Worm (Caenorhabditis elegans) whole organism, young adult: Measurements from ENCODE around the gene lsm-1.

ENCODE experiments used
- B0035.1 ChIP-seq: sonication (generic microtip); optimal IDR thresholded peaks from 2 replicates; lab custom pipeline; 2016; ENCODE audit warnings: missing genetic modification characterization, mild to moderate bottlenecking, missing compliant biosample characterization, missing genotype, missing genetic modification reagents
- B0336.3 ChIP-seq: fragments of 200-800 bp; sonication (Bioruptor generic); IDR thresholded peaks from 2 replicates; pipeline ENCODE4 v1.3.6; 2022; ENCODE audit warnings: missing genetic modification characterization, missing compliant biosample characterization
- F10E7.11 ChIP-seq: sonication (generic microtip); optimal IDR thresholded peaks from 2 replicates; lab custom pipeline; 2017; ENCODE audit warnings: mild to moderate bottlenecking, missing genetic modification characterization, moderate library complexity, missing compliant biosample characterization
- F37B4.10 ChIP-seq: fragments of 200-800 bp; sonication (Bioruptor generic); IDR thresholded peaks from 2 replicates; pipeline ENCODE4 v1.3.6; 2022; ENCODE audit warnings: missing genetic modification characterization, missing compliant biosample characterization
- F39B2.1 ChIP-seq: fragments of 200-800 bp; sonication (Bioruptor generic); IDR thresholded peaks from 2 replicates; pipeline ENCODE4 v1.3.6; 2022; ENCODE audit warnings: missing genetic modification reagents, missing genetic modification characterization, missing compliant biosample characterization
- F55B11.4 ChIP-seq: sonication (generic microtip); optimal IDR thresholded peaks from 2 replicates; lab custom pipeline; 2016; ENCODE audit warnings: missing compliant biosample characterization, missing genetic modification characterization, borderline replicate concordance; ENCODE audit not compliant: insufficient read depth
- F57A8.1 ChIP-seq: fragments of 200-800 bp; sonication (Bioruptor generic); optimal IDR thresholded peaks from 2 replicates; lab custom pipeline; 2018; ENCODE audit warnings: mild to moderate bottlenecking, missing genetic modification characterization, moderate library complexity, missing compliant biosample characterization
- F57C9.4 ChIP-seq: sonication (generic microtip); optimal IDR thresholded peaks from 2 replicates; lab custom pipeline; 2017; ENCODE audit warnings: mild to moderate bottlenecking, missing genetic modification characterization, missing compliant biosample characterization
- K12H6.12 ChIP-seq: fragments of 200-800 bp; sonication (Bioruptor generic); optimal IDR thresholded peaks from 2 replicates; lab custom pipeline; 2018; ENCODE audit warnings: mild to moderate bottlenecking, missing genetic modification characterization, missing compliant biosample characterization
- T07F8.4 ChIP-seq: sonication (generic microtip); optimal IDR thresholded peaks from 2 replicates; lab custom pipeline; 2016; ENCODE audit warnings: mild to moderate bottlenecking, missing genetic modification characterization, moderate library complexity, missing compliant biosample characterization
- T26A5.8 ChIP-seq: sonication (generic microtip); optimal IDR thresholded peaks from 2 replicates; lab custom pipeline; 2016; ENCODE audit warnings: missing genetic modification characterization, missing compliant biosample characterization
- Y53G8AR.9 ChIP-seq: fragments of 200-800 bp; sonication (Bioruptor generic); conservative IDR thresholded peaks from 2 replicates; pipeline ENCODE4 v1.3.6; 2022; ENCODE audit warnings: missing genetic modification reagents, missing genetic modification characterization, missing compliant biosample characterization
- Y95B8A.8 ChIP-seq: fragments of 200-800 bp; sonication (Bioruptor generic); IDR thresholded peaks from 2 replicates; pipeline ENCODE4 v1.3.6; 2022; ENCODE audit warnings: missing genetic modification reagents, missing genetic modification characterization, missing compliant biosample characterization
- ama-1 ChIP-seq, 3 experiments: fragments of 150-350 bp in 1 of 3; sonication (generic microtip) in 2 of 3; optimal IDR thresholded peaks; 2 replicates each; lab custom pipeline; 2014 to 2018; ENCODE audit warnings: missing biosample characterization in 2 of 3, missing genetic modification characterization in 2 of 3, missing genetic modification reagents in 2 of 3
- aptf-2 ChIP-seq: fragments of 200-800 bp; sonication (Bioruptor generic); conservative IDR thresholded peaks from 2 replicates; pipeline ENCODE4 v1.3.6; 2022; ENCODE audit warnings: missing genetic modification reagents, missing genetic modification characterization, missing compliant biosample characterization
- atf-7 ChIP-seq: sonication (generic microtip); optimal IDR thresholded peaks from 2 replicates; lab custom pipeline; 2017; ENCODE audit warnings: mild to moderate bottlenecking, missing genetic modification characterization, missing compliant biosample characterization
- attf-3 ChIP-seq: fragments of 200-800 bp; sonication (Bioruptor generic); conservative IDR thresholded peaks from 2 replicates; pipeline ENCODE4 v1.3.6; 2022; ENCODE audit warnings: missing genetic modification reagents, missing genetic modification characterization, missing compliant biosample characterization
- bed-2 ChIP-seq: fragments of 200-800 bp; sonication (Bioruptor generic); IDR thresholded peaks from 2 replicates; pipeline ENCODE4 v1.3.6; 2022; ENCODE audit warnings: missing genetic modification reagents, missing genetic modification characterization, missing compliant biosample characterization
- cebp-1 ChIP-seq, 2 experiments: fragments of 200-800 bp in 1 of 2; sonication (Bioruptor generic) in 1 of 2; sonication (generic microtip) in 1 of 2; IDR thresholded peaks in 1 of 2; optimal IDR thresholded peaks in 1 of 2; 2 replicates each; pipeline versions ENCODE4 v1.3.6 to Lab custom; 2017 to 2022; ENCODE audit warnings: missing compliant biosample characterization in 2 of 2, missing genetic modification characterization in 2 of 2, mild to moderate bottlenecking in 1 of 2, missing genetic modification reagents in 1 of 2, moderate library complexity in 1 of 2
- ceh-79 ChIP-seq: sonication (generic microtip); optimal IDR thresholded peaks from 2 replicates; lab custom pipeline; 2017; ENCODE audit warnings: mild to moderate bottlenecking, missing genetic modification characterization, missing compliant biosample characterization
- efl-1 ChIP-seq: fragments of 150-350 bp; optimal IDR thresholded peaks from 2 replicates; lab custom pipeline; 2014; ENCODE audit warnings: missing biosample characterization, missing genetic modification reagents, missing genetic modification characterization
- egl-18 ChIP-seq: fragments of 200-800 bp; sonication (Bioruptor generic); IDR thresholded peaks from 2 replicates; pipeline ENCODE4 v1.3.6; 2022; ENCODE audit warnings: missing genetic modification reagents, missing genetic modification characterization, missing compliant biosample characterization
- egl-44 ChIP-seq: fragments of 200-800 bp; sonication (Bioruptor generic); IDR thresholded peaks from 2 replicates; pipeline ENCODE4 v1.3.6; 2022; ENCODE audit warnings: missing genetic modification reagents, missing genetic modification characterization, missing compliant biosample characterization
- hlh-12 ChIP-seq: sonication (generic microtip); optimal IDR thresholded peaks from 2 replicates; lab custom pipeline; 2016; ENCODE audit warnings: missing genetic modification characterization, missing compliant biosample characterization
- let-526 ChIP-seq: fragments of 200-800 bp; sonication (Bioruptor generic); IDR thresholded peaks from 2 replicates; pipeline ENCODE4 v1.3.6; 2022; ENCODE audit warnings: missing genetic modification reagents, missing genetic modification characterization, missing compliant biosample characterization
- lin-40 ChIP-seq: sonication (generic microtip); optimal IDR thresholded peaks from 2 replicates; lab custom pipeline; 2016; ENCODE audit warnings: missing genetic modification characterization, mild to moderate bottlenecking, missing compliant biosample characterization, missing genotype, missing genetic modification reagents
- lir-1 ChIP-seq: fragments of 200-800 bp; sonication (Bioruptor generic); conservative IDR thresholded peaks from 2 replicates; pipeline ENCODE4 v1.3.6; 2022; ENCODE audit warnings: missing genetic modification reagents, missing genetic modification characterization, missing compliant biosample characterization
- lsl-1 ChIP-seq: fragments of 200-800 bp; sonication (Bioruptor generic); optimal IDR thresholded peaks from 2 replicates; lab custom pipeline; 2018; ENCODE audit warnings: mild to moderate bottlenecking, missing genetic modification characterization, moderate library complexity, missing compliant biosample characterization
- madf-8 ChIP-seq: fragments of 200-800 bp; sonication (Bioruptor generic); conservative IDR thresholded peaks from 2 replicates; pipeline ENCODE4 v1.3.6; 2022; ENCODE audit warnings: missing genetic modification reagents, missing genetic modification characterization, missing compliant biosample characterization
- mcd-1 ChIP-seq: fragments of 200-800 bp; sonication (Bioruptor generic); IDR thresholded peaks from 2 replicates; pipeline ENCODE4 v1.3.6; 2022; ENCODE audit warnings: missing genetic modification reagents, missing genetic modification characterization, missing compliant biosample characterization
- mel-28 ChIP-seq: sonication (generic microtip); optimal IDR thresholded peaks from 2 replicates; lab custom pipeline; 2016; ENCODE audit warnings: borderline replicate concordance, mild to moderate bottlenecking, missing genetic modification characterization, missing compliant biosample characterization
- mes-4 ChIP-seq: sonication (generic microtip); optimal IDR thresholded peaks from 2 replicates; lab custom pipeline; 2016; ENCODE audit warnings: missing genotype, missing genetic modification characterization, missing compliant biosample characterization
- nfya-2 ChIP-seq: fragments of 200-800 bp; sonication (Bioruptor generic); IDR thresholded peaks from 2 replicates; pipeline ENCODE4 v1.3.6; 2022; ENCODE audit warnings: missing genetic modification reagents, missing genetic modification characterization, missing compliant biosample characterization
- nhr-27 ChIP-seq: fragments of 200-800 bp; sonication (Bioruptor generic); optimal IDR thresholded peaks from 2 replicates; lab custom pipeline; 2018; ENCODE audit warnings: mild to moderate bottlenecking, missing genetic modification characterization, moderate library complexity, missing compliant biosample characterization
- pha-4 ChIP-seq: fragments of 150-350 bp; sonication (generic microtip); optimal IDR thresholded peaks from 2 replicates; lab custom pipeline; 2014; ENCODE audit warnings: missing biosample characterization, missing genetic modification reagents, missing genetic modification characterization
- rcor-1 ChIP-seq: fragments of 200-800 bp; sonication (Bioruptor generic); IDR thresholded peaks from 2 replicates; pipeline ENCODE4 v1.3.6; 2022; ENCODE audit warnings: missing genetic modification reagents, missing genetic modification characterization, missing compliant biosample characterization
- rec-8 ChIP-seq, 2 experiments: sonication (generic microtip); optimal IDR thresholded peaks; 2 replicates each; lab custom pipeline; 2016; ENCODE audit warnings: mild to moderate bottlenecking in 2 of 2, missing genetic modification characterization in 2 of 2, missing genetic modification reagents in 2 of 2, missing genotype in 2 of 2, missing biosample characterization in 1 of 2, missing compliant biosample characterization in 1 of 2, moderate library complexity in 1 of 2
- rpc-1 ChIP-seq, 2 experiments: fragments of 150-350 bp in 1 of 2; sonication (generic microtip) in 1 of 2; optimal IDR thresholded peaks; 2 replicates each; lab custom pipeline; 2014 to 2018; ENCODE audit warnings: missing biosample characterization in 1 of 2, missing genetic modification characterization in 1 of 2, missing genetic modification reagents in 1 of 2, missing genotype in 1 of 2
- sdz-38 ChIP-seq: sonication (generic microtip); optimal IDR thresholded peaks from 2 replicates; lab custom pipeline; 2016; ENCODE audit warnings: missing genotype, missing genetic modification characterization, missing compliant biosample characterization
- sea-2 ChIP-seq: fragments of 200-800 bp; sonication (Bioruptor generic); IDR thresholded peaks from 2 replicates; pipeline ENCODE4 v1.3.6; 2022; ENCODE audit warnings: missing genetic modification characterization, missing compliant biosample characterization
- somi-1 ChIP-seq: fragments of 200-800 bp; sonication (Bioruptor generic); optimal IDR thresholded peaks from 2 replicates; lab custom pipeline; 2018; ENCODE audit warnings: mild to moderate bottlenecking, missing genetic modification characterization, missing compliant biosample characterization
- sptf-2 ChIP-seq: fragments of 200-800 bp; sonication (Bioruptor generic); optimal IDR thresholded peaks from 2 replicates; lab custom pipeline; 2018; ENCODE audit warnings: mild to moderate bottlenecking, missing genetic modification characterization, missing compliant biosample characterization
- zfh-2 ChIP-seq: fragments of 200-800 bp; sonication (Bioruptor generic); conservative IDR thresholded peaks from 2 replicates; pipeline ENCODE4 v1.3.6; 2022; ENCODE audit warnings: missing genetic modification reagents, missing genetic modification characterization, missing compliant biosample characterization
- zim-3 ChIP-seq: sonication (generic microtip); optimal IDR thresholded peaks from 2 replicates; lab custom pipeline; 2017; ENCODE audit warnings: mild to moderate bottlenecking, missing genetic modification characterization, moderate library complexity, missing compliant biosample characterization
- ztf-25 ChIP-seq: fragments of 200-800 bp; sonication (Bioruptor generic); IDR thresholded peaks from 2 replicates; pipeline ENCODE4 v1.3.6; 2022; ENCODE audit warnings: missing genetic modification reagents, missing genetic modification characterization, missing compliant biosample characterization
- ztf-26 ChIP-seq: sonication (generic microtip); optimal IDR thresholded peaks from 2 replicates; lab custom pipeline; 2017; ENCODE audit warnings: missing genetic modification characterization, missing compliant biosample characterization
- ztf-6 ChIP-seq: fragments of 200-800 bp; sonication (Bioruptor generic); IDR thresholded peaks from 2 replicates; pipeline ENCODE4 v1.3.6; 2022; ENCODE audit warnings: missing genetic modification reagents, missing genetic modification characterization, missing compliant biosample characterization

Gene lsm-1

DNA sequence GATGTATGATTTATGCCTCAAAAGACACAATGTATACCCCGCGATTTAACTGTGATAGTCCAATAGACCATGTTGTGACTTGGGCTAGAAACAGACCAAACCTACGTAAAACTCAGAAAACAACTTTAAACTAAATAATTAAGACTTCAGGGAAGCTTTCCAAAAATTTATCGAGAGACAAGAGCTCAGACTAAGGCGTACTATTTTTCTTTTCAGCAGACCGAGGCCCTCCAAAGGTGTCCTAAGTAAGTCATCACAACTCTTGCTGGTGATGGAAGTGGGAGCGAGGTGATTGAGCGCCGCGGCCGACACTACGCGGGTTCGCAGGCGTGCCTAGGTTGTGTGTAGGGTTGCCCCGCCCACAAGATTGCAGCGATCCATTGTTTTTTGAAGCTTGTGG lies 40.3 kb downstream of the lsm-1 start (continued):
- TF ChIP-seq cebp-1 (GFP tag; IDR thresholded peaks at IDR 0.05; lab: Robert Waterston, UW), result no peak
- TF ChIP-seq cebp-1 (tag; optimal IDR thresholded peaks at IDR 0.05; lab: Kevin White, UChicago), result peak; percentile 56
- TF ChIP-seq T07F8.4 (tag; lab: Kevin White, UChicago), result no peak
- no peak for TF ChIP-seq nhr-27 (tag; lab: Kevin White, UChicago)
- TF ChIP-seq mcd-1 (GFP tag; lab: Robert Waterston, UW), result peak; percentile 90
- 0 out of 2 replicates have a peak, but pooled peaks have one; percentile 51 for TF ChIP-seq aptf-2 (GFP tag; lab: Robert Waterston, UW)
- TF ChIP-seq rcor-1 (GFP tag; lab: Robert Waterston, UW), result peak; percentile 86
- TF ChIP-seq rec-8 (tag; optimal IDR thresholded peaks at IDR 0.05; lab: Kevin White, UChicago), result peak in 1 of 2 experiments; percentile 77
- peak; percentile 11 for TF ChIP-seq atf-7
- TF ChIP-seq B0035.1 (tag; lab: Kevin White, UChicago), result no peak
- TF ChIP-seq B0336.3 (GFP tag; lab: Robert Waterston, UW), result peak; percentile 90
- TF ChIP-seq Y95B8A.8 (GFP tag; lab: Robert Waterston, UW), result peak; percentile 73
- peak; percentile 40 for TF ChIP-seq lin-40
- TF ChIP-seq ztf-6, result peak; percentile 67; the same call in 1 of the 2 replicates
- no peak for TF ChIP-seq egl-18 (GFP tag; lab: Robert Waterston, UW)
- no peak for TF ChIP-seq rpc-1 (optimal IDR thresholded peaks at IDR 0.05; lab: Kevin White, UChicago)
- peak; percentile 6 for TF ChIP-seq rpc-1 (tag; optimal IDR thresholded peaks at IDR 0.05; lab: Kevin White, UChicago)
- no peak for TF ChIP-seq zim-3 (tag; lab: Kevin White, UChicago)
- no peak for TF ChIP-seq hlh-12 (tag; lab: Kevin White, UChicago)
- no peak for TF ChIP-seq mel-28 (tag; lab: Kevin White, UChicago)
- no peak for TF ChIP-seq sdz-38 (tag; lab: Kevin White, UChicago)
- 0 out of 2 replicates have a peak, but pooled peaks have one; percentile 25 for TF ChIP-seq lir-1 (GFP tag; lab: Robert Waterston, UW)
- peak; percentile 75 for TF ChIP-seq sptf-2 (GFP tag; lab: Kevin White, UChicago)
- TF ChIP-seq nfya-2 (GFP tag; lab: Robert Waterston, UW), result no peak
- TF ChIP-seq Y53G8AR.9, result peak; percentile 84; the same call in 1 of the 2 replicates
- TF ChIP-seq F57A8.1 (GFP tag; lab: Kevin White, UChicago), result no peak
- TF ChIP-seq let-526, result 0 out of 2 replicates have a peak, but pooled peaks have one; percentile 65
- no peak for TF ChIP-seq ztf-26 (tag; lab: Kevin White, UChicago)
- TF ChIP-seq efl-1 (GFP tag; lab: Kevin White, UChicago), result peak; percentile 49
- TF ChIP-seq ama-1 (optimal IDR thresholded peaks at IDR 0.05; lab: Kevin White, UChicago), result peak; percentile 82
- peak in 1 of 2 experiments; percentile 38 for TF ChIP-seq ama-1 (GFP tag; optimal IDR thresholded peaks at IDR 0.05; lab: Kevin White, UChicago)
- peak; percentile 39; the same call in 1 of the 2 replicates for TF ChIP-seq attf-3 (GFP tag; lab: Robert Waterston, UW)
- TF ChIP-seq somi-1 (GFP tag; lab: Kevin White, UChicago), result peak; percentile 48
- no peak for TF ChIP-seq F57C9.4 (tag; lab: Kevin White, UChicago)
- no peak for TF ChIP-seq pha-4 (tag; lab: Kevin White, UChicago)
- TF ChIP-seq ceh-79, result no peak
- TF ChIP-seq zfh-2, result peak; percentile 90
- TF ChIP-seq F37B4.10 (GFP tag; lab: Robert Waterston, UW), result no peak
- TF ChIP-seq lsl-1 (GFP tag; lab: Kevin White, UChicago), result peak; percentile 80
- no peak for TF ChIP-seq sea-2
- TF ChIP-seq egl-44, result peak; percentile 73; the same call in 1 of the 2 replicates
- TF ChIP-seq mes-4, result peak; percentile 74
- no peak for TF ChIP-seq F39B2.1 (GFP tag; lab: Robert Waterston, UW)
- TF ChIP-seq K12H6.12 (tag; lab: Kevin White, UChicago), result peak; percentile 21
- no peak for TF ChIP-seq F55B11.4 (tag; lab: Kevin White, UChicago)
- TF ChIP-seq T26A5.8 (tag; lab: Kevin White, UChicago), result peak; percentile 58
- TF ChIP-seq ztf-25 (GFP tag; lab: Robert Waterston, UW), result 0 out of 2 replicates have a peak, but pooled peaks have one; percentile 75
- TF ChIP-seq bed-2 (GFP tag; lab: Robert Waterston, UW), result peak; percentile 83
- no peak for TF ChIP-seq F10E7.11
- TF ChIP-seq madf-8 (GFP tag; lab: Robert Waterston, UW), result peak; percentile 79
